Fruit fly (Drosophila melanogaster): ENCODE data around the gene Ggamma30A.

Ggamma30A gene

DNA sequence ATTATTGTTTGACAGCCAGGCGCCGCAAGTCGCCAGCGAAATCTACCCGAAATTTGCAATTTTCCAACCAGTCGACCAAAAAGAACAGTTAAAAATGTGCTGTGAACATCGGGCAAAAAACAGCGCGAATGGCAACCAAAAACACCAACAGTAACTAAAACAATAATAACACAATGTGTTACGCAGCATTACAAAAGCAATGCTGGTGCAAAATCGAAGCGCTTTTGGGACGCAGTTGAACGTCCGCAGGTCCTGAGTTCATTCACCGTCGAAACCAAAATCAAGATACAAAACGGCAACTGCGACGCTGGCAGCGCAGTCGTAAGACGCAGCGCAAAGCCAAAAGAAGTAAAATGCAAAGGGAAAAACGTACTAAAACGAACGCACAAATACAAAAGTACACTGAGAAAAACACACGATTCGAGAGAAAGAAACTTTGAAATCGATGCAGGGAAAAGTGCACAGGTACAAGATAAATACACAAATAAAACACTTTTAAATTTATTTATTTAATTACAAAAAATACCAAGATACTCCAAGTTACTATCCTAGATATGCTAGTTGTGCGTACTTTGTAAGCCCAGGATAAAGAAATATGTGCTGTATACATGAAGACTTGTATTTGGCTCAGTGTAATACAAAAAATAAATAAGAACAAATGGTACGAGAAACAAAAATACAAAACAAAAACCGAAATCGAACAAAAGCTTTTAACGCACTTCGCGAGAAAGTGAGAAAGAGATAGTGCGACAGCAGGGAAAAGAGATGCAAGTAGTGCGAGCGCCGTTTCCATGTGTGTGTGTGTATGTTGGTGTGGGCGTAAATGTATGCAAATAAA is 45.3 kb upstream of the Ggamma30A start (continued):
- TF ChIP-seq Blimp-1 (GFP tag; optimal IDR thresholded peaks at IDR 0.05) (peak; percentile 95), Eip75B (GFP tag; optimal IDR thresholded peaks at IDR 0.05) (peak; percentile 77), CG11762 (GFP tag; optimal IDR thresholded peaks at IDR 0.05; ENCODE audit: insufficient read depth) (peak; percentile 83), CG3032 (tag; optimal IDR thresholded peaks at IDR 0.05) (peak; percentile 86), CG34406 (GFP tag; optimal IDR thresholded peaks at IDR 0.05) (peak; percentile 94), Ets96B (tag; optimal IDR thresholded peaks at IDR 0.05) (peak; percentile 92), CG8319 (GFP tag; optimal IDR thresholded peaks at IDR 0.05) (peak; percentile 85), svp (GFP tag) (peak; percentile 98), acj6 (GFP tag; optimal IDR thresholded peaks at IDR 0.05) (peak; percentile 94), fkh (GFP tag; optimal IDR thresholded peaks at IDR 0.05) (peak; percentile 65), net (GFP tag; optimal IDR thresholded peaks at IDR 0.05) (peak; percentile 83), CG15336 (GFP tag; IDR thresholded peaks at IDR 0.05) (peak; percentile 86), spab (GFP tag; optimal IDR thresholded peaks at IDR 0.05) (peak; percentile 91), Hr39 (GFP tag; optimal IDR thresholded peaks at IDR 0.05) (peak; percentile 94), salr (GFP tag; optimal IDR thresholded peaks at IDR 0.05) (peak; percentile 37 to 91), CG1621 (tag; optimal IDR thresholded peaks at IDR 0.05) (peak; percentile 75), Lpt (GFP tag; optimal IDR thresholded peaks at IDR 0.05) (peak; percentile 75), cyc (GFP tag; optimal IDR thresholded peaks at IDR 0.05) (peak; percentile 96), esn (GFP tag; optimal IDR thresholded peaks at IDR 0.05) (peak; percentile 98)

DNA sequence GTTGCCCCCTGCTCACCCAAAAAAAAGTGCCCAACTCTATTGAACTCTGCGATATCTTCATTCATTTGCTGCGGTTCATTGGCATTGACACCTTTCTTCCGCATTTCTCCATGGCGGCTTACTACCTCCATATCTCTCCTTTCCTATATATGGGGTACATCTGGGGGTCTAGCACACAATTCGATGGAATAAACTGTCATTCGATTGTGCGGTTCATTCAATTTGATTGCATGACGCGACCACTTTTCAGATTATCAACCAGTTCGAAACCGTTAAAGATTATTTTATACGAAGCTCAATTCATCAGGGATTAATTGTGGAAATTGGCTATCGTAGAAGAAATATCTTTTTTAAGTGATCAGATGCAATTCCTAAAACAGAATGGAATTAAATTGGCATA is 42.7 kb upstream of the Ggamma30A start:
- TF ChIP-seq lz (GFP tag; optimal IDR thresholded peaks at IDR 0.05) (no peak), svp (GFP tag) (peak; percentile 92), esn (GFP tag; optimal IDR thresholded peaks at IDR 0.05) (no peak), Sox15 (GFP tag; optimal IDR thresholded peaks at IDR 0.05) (no peak), Ets21C (GFP tag; optimal IDR thresholded peaks at IDR 0.05) (no peak), vri (GFP tag; optimal IDR thresholded peaks at IDR 0.05) (peak; percentile 21)

DNA sequence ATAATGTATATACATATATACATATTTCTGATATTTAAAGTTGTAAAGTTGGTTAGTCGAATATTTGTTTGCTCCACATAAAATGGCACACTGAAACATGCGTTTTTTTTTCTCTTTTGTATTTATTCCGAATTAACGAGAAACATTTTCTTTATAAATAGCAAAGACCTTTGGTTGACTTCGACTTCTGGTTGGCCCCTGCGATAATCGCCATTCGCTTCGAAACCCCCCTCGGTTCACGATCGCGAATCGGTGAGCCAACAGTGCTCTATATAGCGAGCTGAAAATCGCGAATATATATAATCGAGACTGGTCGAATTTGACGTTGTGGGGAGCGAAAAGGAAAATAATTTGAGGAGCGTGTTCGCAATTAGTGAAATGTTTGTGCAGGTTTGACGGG is 40.5 kb upstream of the Ggamma30A start:
- TF ChIP-seq OdsH (GFP tag; optimal IDR thresholded peaks at IDR 0.05) (no peak), svp (GFP tag) (peak; percentile 99)

DNA sequence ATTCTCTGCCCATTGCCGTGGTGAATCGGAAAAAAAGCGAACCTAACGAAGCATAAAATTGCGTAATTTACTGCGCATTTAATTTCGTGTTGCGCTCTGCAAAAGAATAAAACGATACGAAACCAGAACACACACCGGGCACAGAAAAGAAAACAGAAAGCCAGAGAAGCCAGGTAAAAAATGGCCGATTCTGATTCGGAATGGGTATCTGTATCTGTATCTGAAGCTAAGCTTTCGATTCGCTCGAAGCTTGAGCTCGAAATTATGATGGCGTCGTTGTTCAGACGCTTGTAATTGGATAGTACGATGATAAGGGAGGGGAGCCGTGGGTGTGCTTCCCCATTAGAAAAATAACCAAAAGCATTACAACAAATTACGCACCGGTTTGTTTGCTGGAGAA is 33.1 kb upstream of the Ggamma30A start:
- TF ChIP-seq Eip78C (GFP tag) (no peak), Sox102F (GFP tag; optimal IDR thresholded peaks at IDR 0.05) (no peak), Sox15 (GFP tag; optimal IDR thresholded peaks at IDR 0.05) (no peak), CG15336 (GFP tag; IDR thresholded peaks at IDR 0.05) (no peak), CG6163 (GFP tag; IDR thresholded peaks at IDR 0.05) (no peak), cyc (GFP tag; optimal IDR thresholded peaks at IDR 0.05) (no peak), CG6276 (GFP tag; optimal IDR thresholded peaks at IDR 0.05) (no peak), CG11294 (GFP tag; IDR thresholded peaks at IDR 0.05) (no peak), CG16779 (tag; optimal IDR thresholded peaks at IDR 0.05) (no peak)

DNA sequence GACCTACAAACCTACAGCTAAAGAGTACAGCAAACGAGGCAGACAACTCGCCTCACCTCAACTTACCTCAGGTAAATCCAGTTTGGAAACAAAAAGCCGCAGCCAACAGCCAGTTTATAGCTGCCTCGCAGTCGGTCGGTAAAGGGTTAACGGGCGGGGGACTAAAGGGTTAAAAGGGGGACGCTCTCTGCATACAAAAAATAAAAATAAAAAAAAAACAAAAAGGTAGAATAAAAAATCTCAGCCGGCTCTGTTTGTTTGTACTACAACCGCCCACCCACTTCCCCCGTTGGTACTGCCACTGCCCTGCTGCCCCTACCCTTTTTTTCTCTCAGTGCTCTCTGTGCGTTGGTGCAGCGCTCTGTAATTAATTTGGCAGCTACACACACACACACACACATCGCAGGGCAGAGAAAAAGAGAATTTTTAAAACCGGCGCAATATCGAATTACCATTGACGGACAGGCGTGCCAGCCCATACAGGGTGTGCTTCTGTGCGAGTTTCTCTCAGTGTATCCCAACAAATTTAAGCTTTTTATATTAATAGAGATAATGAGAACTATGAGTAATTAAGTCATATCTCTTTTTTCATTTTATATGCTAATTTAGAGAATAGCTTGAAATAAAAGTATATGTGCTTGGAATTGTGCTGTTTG is 31.9 kb upstream of the Ggamma30A start:
- TF ChIP-seq CG1621 (tag; optimal IDR thresholded peaks at IDR 0.05) = peak; percentile 73
- peak; percentile 75 for TF ChIP-seq Sox102F (GFP tag; optimal IDR thresholded peaks at IDR 0.05)
- TF ChIP-seq eg (GFP tag; IDR thresholded peaks at IDR 0.05) = peak; percentile 78
- peak; percentile 78 for TF ChIP-seq lz (GFP tag; optimal IDR thresholded peaks at IDR 0.05)
- peak; percentile 75 for TF ChIP-seq CG8632 (GFP tag; optimal IDR thresholded peaks at IDR 0.05)
- TF ChIP-seq Sox15 (GFP tag; optimal IDR thresholded peaks at IDR 0.05) = peak; percentile 74
- TF ChIP-seq vri (GFP tag; optimal IDR thresholded peaks at IDR 0.05) = peak; percentile 36
- TF ChIP-seq cyc (GFP tag; optimal IDR thresholded peaks at IDR 0.05) = peak; percentile 76
- TF ChIP-seq Ets21C (GFP tag; optimal IDR thresholded peaks at IDR 0.05) = peak; percentile 65
- TF ChIP-seq Hr4 (GFP tag; optimal IDR thresholded peaks at IDR 0.05) = peak; percentile 42
- peak; percentile 67 for TF ChIP-seq CG16779 (tag; optimal IDR thresholded peaks at IDR 0.05)
- TF ChIP-seq net (GFP tag; optimal IDR thresholded peaks at IDR 0.05) = peak; percentile 79
- TF ChIP-seq CG11762 (GFP tag; optimal IDR thresholded peaks at IDR 0.05; ENCODE audit: insufficient read depth) = peak; percentile 57
- TF ChIP-seq CG3032 (tag; optimal IDR thresholded peaks at IDR 0.05) = peak; percentile 68
- TF ChIP-seq CG6792 (GFP tag; optimal IDR thresholded peaks at IDR 0.05) = peak; percentile 87
- peak; percentile 54 for TF ChIP-seq CG32006 (GFP tag; optimal IDR thresholded peaks at IDR 0.05)
- TF ChIP-seq CG11902 (GFP tag; optimal IDR thresholded peaks at IDR 0.05) = peak; percentile 81
- peak; percentile 80 for TF ChIP-seq Hr39 (GFP tag; optimal IDR thresholded peaks at IDR 0.05)
- TF ChIP-seq salr (GFP tag; optimal IDR thresholded peaks at IDR 0.05) = peak; percentile 9 to 43
- TF ChIP-seq svp (GFP tag) = peak; percentile 88
- peak; percentile 86 for TF ChIP-seq CG6808 (GFP tag; optimal IDR thresholded peaks at IDR 0.05)
- no peak for TF ChIP-seq fd85E (GFP tag; optimal IDR thresholded peaks at IDR 0.05)
- TF ChIP-seq CG11294 (GFP tag; IDR thresholded peaks at IDR 0.05) = peak; percentile 59
- no peak for TF ChIP-seq Hr38 (GFP tag; optimal IDR thresholded peaks at IDR 0.05)
